Worm (Caenorhabditis elegans) whole organism, L1 larva: Measurements from ENCODE around the gene srgp-1.
A peak's percentile ranks its signal among the peaks of the same experiment; 100 is the strongest.

Experiments used
- C16A3.4 ChIP-seq: fragments of 150-350 bp; optimal IDR thresholded peaks from 2 replicates; lab custom pipeline; 2014; ENCODE audit warnings: missing biosample characterization, missing genetic modification characterization
- C34B4.2 ChIP-seq: sonication (generic microtip); optimal IDR thresholded peaks from 2 replicates; lab custom pipeline; 2017; ENCODE audit warnings: mild to moderate bottlenecking, missing genetic modification characterization, missing compliant biosample characterization
- Y116A8C.19 ChIP-seq: sonication (generic microtip); optimal IDR thresholded peaks from 2 replicates; lab custom pipeline; 2016; ENCODE audit warnings: missing compliant biosample characterization, missing genetic modification characterization, borderline replicate concordance
- alr-1 ChIP-seq: fragments of 200-800 bp; sonication (Bioruptor generic); optimal IDR thresholded peaks from 2 replicates; lab custom pipeline; 2018; ENCODE audit warnings: borderline replicate concordance, mild to moderate bottlenecking, missing genetic modification characterization, missing compliant biosample characterization
- aly-2 ChIP-seq: fragments of 150-350 bp; optimal IDR thresholded peaks from 2 replicates; lab custom pipeline; 2014; ENCODE audit warnings: missing biosample characterization, missing genetic modification characterization
- ama-1 ChIP-seq: fragments of 150-350 bp; optimal IDR thresholded peaks from 2 replicates; lab custom pipeline; 2014
- ceh-82 ChIP-seq, 3 experiments: fragments of 150-350 bp in 1 of 3; sonication (generic microtip) in 2 of 3; optimal IDR thresholded peaks; 2 replicates each; lab custom pipeline; 2014 to 2017; ENCODE audit warnings: missing biosample characterization in 3 of 3, missing genetic modification characterization in 3 of 3
- ceh-90 ChIP-seq: sonication (generic microtip); optimal IDR thresholded peaks from 2 replicates; lab custom pipeline; 2016; ENCODE audit warnings: missing genetic modification characterization, missing compliant biosample characterization
- ces-1 ChIP-seq: fragments of 150-350 bp; optimal IDR thresholded peaks from 2 replicates; lab custom pipeline; 2014; ENCODE audit warnings: missing biosample characterization, missing genetic modification reagents, missing genetic modification characterization
- dsc-1 ChIP-seq: sonication (generic microtip); optimal IDR thresholded peaks from 2 replicates; lab custom pipeline; 2016; ENCODE audit warnings: mild to moderate bottlenecking, missing genetic modification characterization, missing compliant biosample characterization
- efl-3 ChIP-seq: fragments of 200-800 bp; sonication (Bioruptor generic); optimal IDR thresholded peaks from 2 replicates; lab custom pipeline; 2018; ENCODE audit warnings: mild to moderate bottlenecking, missing genetic modification characterization, missing compliant biosample characterization
- elt-3 ChIP-seq, 6 experiments: fragments of 150-350 bp in 1 of 6; sonication (generic microtip); optimal IDR thresholded peaks; 2 replicates each; lab custom pipeline; 2017 to 2018; ENCODE audit warnings: missing biosample characterization in 6 of 6, missing genetic modification characterization in 6 of 6, inconsistent platforms in 1 of 6
- fkh-8 ChIP-seq: sonication (generic microtip); optimal IDR thresholded peaks from 2 replicates; lab custom pipeline; 2016; ENCODE audit warnings: mild to moderate bottlenecking, missing genetic modification characterization, missing compliant biosample characterization
- fos-1 ChIP-seq: fragments of 150-350 bp; optimal IDR thresholded peaks from 2 replicates; lab custom pipeline; 2014; ENCODE audit warnings: missing biosample characterization, missing genetic modification characterization
- grh-1 ChIP-seq: fragments of 200-800 bp; sonication (Bioruptor generic); IDR thresholded peaks from 2 replicates; pipeline ENCODE4 v1.3.6; 2022; ENCODE audit warnings: missing genetic modification reagents, missing genetic modification characterization, missing compliant biosample characterization
- hlh-17 ChIP-seq: fragments of 200-800 bp; sonication (Bioruptor generic); optimal IDR thresholded peaks from 2 replicates; lab custom pipeline; 2018; ENCODE audit warnings: missing genetic modification characterization, mild to moderate bottlenecking, missing compliant biosample characterization, moderate library complexity, borderline replicate concordance
- hlh-4 ChIP-seq: sonication (generic microtip); optimal IDR thresholded peaks from 2 replicates; lab custom pipeline; 2016; ENCODE audit warnings: mild to moderate bottlenecking, missing genetic modification characterization, missing compliant biosample characterization
- hpl-2 ChIP-seq: fragments of 150-350 bp; optimal IDR thresholded peaks from 2 replicates; lab custom pipeline; 2014; ENCODE audit warnings: missing biosample characterization, missing genetic modification reagents, missing genetic modification characterization
- jun-1 ChIP-seq: fragments of 150-350 bp; optimal IDR thresholded peaks from 2 replicates; lab custom pipeline; 2014; ENCODE audit warnings: missing biosample characterization, missing genetic modification reagents, missing genetic modification characterization
- lin-13 ChIP-seq: fragments of 150-350 bp; optimal IDR thresholded peaks from 2 replicates; lab custom pipeline; 2014; ENCODE audit warnings: missing biosample characterization, missing genetic modification reagents, missing genetic modification characterization
- lin-14 ChIP-seq: fragments of 200-800 bp; sonication (Bioruptor generic); optimal IDR thresholded peaks from 2 replicates; lab custom pipeline; 2018; ENCODE audit warnings: mild to moderate bottlenecking, missing genetic modification characterization, moderate library complexity, missing compliant biosample characterization
- lin-15B ChIP-seq: fragments of 150-350 bp; sonication (generic microtip); optimal IDR thresholded peaks from 3 replicates; lab custom pipeline; 2014; ENCODE audit warnings: missing biosample characterization, missing genetic modification characterization
- lin-35 ChIP-seq, 2 experiments: fragments of 150-350 bp; optimal IDR thresholded peaks; 2 replicates each; lab custom pipeline; 2014; ENCODE audit warnings: missing biosample characterization in 2 of 2, missing genetic modification characterization in 2 of 2, missing genetic modification reagents in 2 of 2
- lin-39 ChIP-seq: fragments of 150-350 bp; optimal IDR thresholded peaks from 2 replicates; lab custom pipeline; 2014; ENCODE audit warnings: missing biosample characterization, missing genetic modification reagents, missing genetic modification characterization
- mab-9 ChIP-seq: fragments of 200-800 bp; sonication (Bioruptor generic); IDR thresholded peaks from 2 replicates; pipeline ENCODE4 v1.3.6; 2022; ENCODE audit warnings: missing genetic modification reagents, missing genetic modification characterization, missing compliant biosample characterization
- mef-2 ChIP-seq: fragments of 150-350 bp; optimal IDR thresholded peaks from 2 replicates; lab custom pipeline; 2014; ENCODE audit warnings: missing biosample characterization, missing genetic modification characterization
- mep-1 ChIP-seq: fragments of 150-350 bp; optimal IDR thresholded peaks from 2 replicates; lab custom pipeline; 2014; ENCODE audit warnings: missing biosample characterization, missing genetic modification characterization
- nhr-11 ChIP-seq: fragments of 150-350 bp; optimal IDR thresholded peaks from 2 replicates; lab custom pipeline; 2014; ENCODE audit warnings: missing biosample characterization, missing genetic modification characterization
- nhr-20 ChIP-seq: sonication (generic microtip); optimal IDR thresholded peaks from 2 replicates; lab custom pipeline; 2016; ENCODE audit warnings: mild to moderate bottlenecking, missing genetic modification characterization, missing compliant biosample characterization
- nhr-237 ChIP-seq: fragments of 150-350 bp; optimal IDR thresholded peaks from 2 replicates; lab custom pipeline; 2014; ENCODE audit warnings: missing biosample characterization, missing genetic modification characterization
- nhr-28 ChIP-seq: fragments of 150-350 bp; optimal IDR thresholded peaks from 2 replicates; lab custom pipeline; 2014; ENCODE audit warnings: missing biosample characterization, missing genetic modification characterization
- nhr-71 ChIP-seq: sonication (generic microtip); optimal IDR thresholded peaks from 2 replicates; lab custom pipeline; 2016; ENCODE audit warnings: mild to moderate bottlenecking, missing genetic modification characterization, moderate library complexity, missing compliant biosample characterization
- nhr-77 ChIP-seq: fragments of 150-350 bp; optimal IDR thresholded peaks from 2 replicates; lab custom pipeline; 2014; ENCODE audit warnings: missing biosample characterization, missing genetic modification characterization
- nhr-85 ChIP-seq: sonication (generic microtip); peaks from one replicate; lab custom pipeline; 2016; ENCODE audit warnings: missing genetic modification characterization, inconsistent platforms, missing compliant biosample characterization
- nhr-90 ChIP-seq: sonication (generic microtip); optimal IDR thresholded peaks from 2 replicates; lab custom pipeline; 2016; ENCODE audit warnings: mild to moderate bottlenecking, missing genetic modification characterization, missing compliant biosample characterization; ENCODE audit not compliant: poor library complexity
- pax-3 ChIP-seq: fragments of 200-800 bp; sonication (Bioruptor generic); optimal IDR thresholded peaks from 2 replicates; lab custom pipeline; 2018; ENCODE audit warnings: mild to moderate bottlenecking, missing genetic modification characterization, moderate library complexity, missing compliant biosample characterization
- pqm-1 ChIP-seq: sonication (generic microtip); optimal IDR thresholded peaks from 3 replicates; lab custom pipeline; 2017; ENCODE audit warnings: missing biosample characterization, missing genetic modification characterization
- rnt-1 ChIP-seq: sonication (generic microtip); optimal IDR thresholded peaks from 2 replicates; lab custom pipeline; 2016; ENCODE audit warnings: mild to moderate bottlenecking, missing genetic modification characterization, moderate library complexity, missing compliant biosample characterization
- skn-1 ChIP-seq: fragments of 150-350 bp; optimal IDR thresholded peaks from 2 replicates; lab custom pipeline; 2014; ENCODE audit warnings: missing biosample characterization, missing genetic modification characterization
- snpc-4 ChIP-seq: fragments of 150-350 bp; optimal IDR thresholded peaks from 2 replicates; lab custom pipeline; 2014; ENCODE audit warnings: missing biosample characterization, missing genetic modification characterization
- snu-23 ChIP-seq: sonication (generic microtip); optimal IDR thresholded peaks from 2 replicates; lab custom pipeline; 2016; ENCODE audit warnings: missing genetic modification characterization, missing compliant biosample characterization
- sptf-1 ChIP-seq: fragments of 150-350 bp; optimal IDR thresholded peaks from 2 replicates; lab custom pipeline; 2014; ENCODE audit warnings: missing biosample characterization, missing genetic modification characterization
- sup-37 ChIP-seq: fragments of 200-800 bp; sonication (Bioruptor generic); optimal IDR thresholded peaks from 2 replicates; lab custom pipeline; 2018; ENCODE audit warnings: mild to moderate bottlenecking, missing genetic modification characterization, missing compliant biosample characterization
- swsn-7 ChIP-seq: sonication (generic microtip); optimal IDR thresholded peaks from 2 replicates; lab custom pipeline; 2016; ENCODE audit warnings: missing genetic modification characterization, missing compliant biosample characterization
- tlp-1 ChIP-seq: fragments of 150-350 bp; optimal IDR thresholded peaks from 2 replicates; lab custom pipeline; 2014; ENCODE audit warnings: missing biosample characterization, missing genetic modification characterization
- unc-130 ChIP-seq: fragments of 150-350 bp; optimal IDR thresholded peaks from 2 replicates; lab custom pipeline; 2017; ENCODE audit warnings: missing biosample characterization, missing genetic modification characterization, inconsistent platforms
- unc-98 ChIP-seq: fragments of 200-800 bp; sonication (Bioruptor generic); IDR thresholded peaks from 2 replicates; pipeline ENCODE4 v1.3.6; 2022; ENCODE audit warnings: missing genetic modification characterization, missing compliant biosample characterization
- xbp-1 ChIP-seq: sonication (generic microtip); optimal IDR thresholded peaks from 2 replicates; lab custom pipeline; 2016; ENCODE audit warnings: missing genetic modification characterization, missing compliant biosample characterization
- zip-4 ChIP-seq: fragments of 200-800 bp; sonication (Bioruptor generic); optimal IDR thresholded peaks from 2 replicates; lab custom pipeline; 2018; ENCODE audit warnings: mild to moderate bottlenecking, missing genetic modification characterization, moderate library complexity, missing compliant biosample characterization
- ztf-11 ChIP-seq, 2 experiments: sonication (generic microtip); optimal IDR thresholded peaks; 2 replicates each; lab custom pipeline; 2016 to 2017; ENCODE audit warnings: missing genetic modification characterization in 2 of 2, missing biosample characterization in 1 of 2, missing compliant biosample characterization in 1 of 2

srgp-1 gene

DNA sequence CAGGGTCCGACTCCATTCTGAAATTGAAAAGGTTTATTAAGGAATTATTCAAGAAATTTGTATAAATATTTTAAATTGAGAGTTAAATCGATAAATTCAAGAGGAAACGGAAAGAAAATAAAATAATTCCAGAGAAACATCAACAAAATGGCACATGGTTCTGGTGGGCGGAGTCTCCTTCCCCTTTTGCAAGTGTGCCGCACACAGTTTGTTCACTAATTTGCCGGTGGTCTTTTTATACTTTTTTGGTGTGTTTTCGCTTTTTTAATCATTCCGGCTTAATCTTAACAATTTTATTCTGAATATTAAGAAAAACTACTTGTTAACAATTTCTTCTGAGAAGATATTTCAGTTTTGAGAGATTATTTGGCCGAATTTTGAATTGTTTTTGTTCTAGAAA lies 34.6 kb downstream of the srgp-1 start, which contains the start of the genes ragc-1 and Y24F12A.1 (continued):
- TF ChIP-seq swsn-7 (tag; lab: Kevin White, UChicago) (peak; percentile 39), nhr-71 (peak; percentile 52), mep-1 (tag; lab: Kevin White, UChicago) (peak; percentile 38), lin-35 (GFP tag; optimal IDR thresholded peaks at IDR 0.05; lab: Kevin White, UChicago) (peak; percentile 29 to 61), rnt-1 (tag; lab: Kevin White, UChicago) (peak; percentile 48), dsc-1 (tag; lab: Kevin White, UChicago) (peak; percentile 34), sptf-1 (no peak), snpc-4 (no peak), xbp-1 (tag; lab: Kevin White, UChicago) (peak; percentile 42), lin-13 (no peak), mab-9 (GFP tag; lab: Robert Waterston, UW) (no peak), pqm-1 (tag; lab: Kevin White, UChicago) (no peak), aly-2 (no peak), C34B4.2 (tag; lab: Kevin White, UChicago) (no peak), lin-39 (tag; lab: Kevin White, UChicago) (no peak), nhr-28 (tag; lab: Kevin White, UChicago) (no peak), hlh-17 (GFP tag; lab: Kevin White, UChicago) (no peak), ceh-90 (tag; lab: Kevin White, UChicago) (no peak), ceh-82 (tag; optimal IDR thresholded peaks at IDR 0.05; lab: Kevin White, UChicago) (peak in 2 of 3 experiments; percentile 26 to 46), alr-1 (tag; lab: Kevin White, UChicago) (no peak), sup-37 (GFP tag; lab: Kevin White, UChicago) (no peak), snu-23 (GFP tag; lab: Kevin White, UChicago) (peak; percentile 41), Y116A8C.19 (no peak), efl-3 (GFP tag; lab: Kevin White, UChicago) (no peak), ces-1 (GFP tag; lab: Kevin White, UChicago) (no peak), nhr-90 (tag; lab: Kevin White, UChicago) (peak; percentile 51), ztf-11 (tag; optimal IDR thresholded peaks at IDR 0.05; lab: Kevin White, UChicago) (no peak), nhr-77 (tag; lab: Kevin White, UChicago) (no peak), nhr-20 (peak; percentile 47), skn-1 (tag; lab: Kevin White, UChicago) (peak; percentile 54), zip-4 (GFP tag; lab: Kevin White, UChicago) (no peak), fkh-8 (tag; lab: Kevin White, UChicago) (peak; percentile 22), nhr-237 (tag; lab: Kevin White, UChicago) (no peak), elt-3 (tag; optimal IDR thresholded peaks at IDR 0.05; lab: Kevin White, UChicago) (peak in 1 of 6 experiments; percentile 66), nhr-11 (tag; lab: Kevin White, UChicago) (no peak), grh-1 (GFP tag; lab: Robert Waterston, UW) (no peak), fos-1 (tag; lab: Kevin White, UChicago) (no peak), hpl-2 (GFP tag; lab: Kevin White, UChicago) (no peak), ama-1 (lab: Kevin White, UChicago) (no peak), tlp-1 (tag; lab: Kevin White, UChicago) (no peak), lin-14 (GFP tag; lab: Kevin White, UChicago) (peak; percentile 55), C16A3.4 (peak; percentile 53), pax-3 (tag; lab: Kevin White, UChicago) (no peak), lin-15B (tag; lab: Kevin White, UChicago) (peak; percentile 13), nhr-85 (tag; lab: Kevin White, UChicago) (no peak), unc-130 (tag; lab: Kevin White, UChicago) (peak; percentile 61), jun-1 (no peak), hlh-4 (no peak), mef-2 (tag; lab: Kevin White, UChicago) (no peak), unc-98 (no peak)
- TF ChIP-seq, all 84 proteins: peak for 28
